Fruit fly (Drosophila melanogaster): ENCODE data around the gene Nrt.

DNA sequence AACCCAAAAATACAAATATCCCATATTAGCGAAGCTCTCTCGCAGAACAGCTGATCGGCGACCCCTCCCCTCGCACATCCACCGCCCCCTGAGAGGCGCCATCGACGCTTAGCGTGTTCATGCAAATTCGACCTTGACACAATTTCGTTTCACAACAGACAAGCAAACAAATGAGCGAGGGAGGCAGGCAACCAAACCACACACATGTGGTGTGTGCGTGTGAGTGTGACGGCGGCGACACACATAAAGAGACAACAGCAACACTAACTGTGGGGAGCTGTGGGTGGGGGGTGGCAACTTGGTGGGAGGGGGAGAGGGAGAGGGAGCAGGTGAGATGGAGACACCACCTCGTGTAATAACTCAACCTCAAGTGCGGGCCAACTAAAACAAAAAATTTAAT, 58.9 kb downstream of the Nrt start:
- TF ChIP-seq Myc (optimal IDR thresholded peaks at IDR 0.05), result no peak
- TF ChIP-seq ttk (optimal IDR thresholded peaks at IDR 0.05), result no peak
- no peak for TF ChIP-seq h (optimal IDR thresholded peaks at IDR 0.05)
- no peak for TF ChIP-seq psq (optimal IDR thresholded peaks at IDR 0.05)
